Worm (Caenorhabditis elegans) whole organism, L3 larva: ENCODE data around the gene acly-2.

Source experiments
- ceh-28 ChIP-seq: fragments of 150-350 bp; optimal IDR thresholded peaks from 2 replicates; lab custom pipeline; 2014; ENCODE audit warnings: missing biosample characterization, missing genetic modification reagents, missing genetic modification characterization
- ceh-82 ChIP-seq: fragments of 150-350 bp; optimal IDR thresholded peaks from 2 replicates; lab custom pipeline; 2014; ENCODE audit warnings: missing biosample characterization, missing genetic modification characterization
- daf-12 ChIP-seq: fragments of 150-350 bp; optimal IDR thresholded peaks from 2 replicates; lab custom pipeline; 2014; ENCODE audit warnings: missing biosample characterization, missing genetic modification reagents, missing genetic modification characterization
- lin-15B ChIP-seq: fragments of 150-350 bp; optimal IDR thresholded peaks from 2 replicates; lab custom pipeline; 2014; ENCODE audit warnings: missing biosample characterization, missing genetic modification characterization
- lin-39 ChIP-seq: fragments of 150-350 bp; optimal IDR thresholded peaks from 2 replicates; lab custom pipeline; 2018; ENCODE audit warnings: missing biosample characterization, missing genetic modification reagents, missing genetic modification characterization
- mdl-1 ChIP-seq: fragments of 150-350 bp; optimal IDR thresholded peaks from 2 replicates; lab custom pipeline; 2014; ENCODE audit warnings: missing biosample characterization, missing genetic modification characterization
- nfya-1 ChIP-seq: sonication (generic microtip); optimal IDR thresholded peaks from 2 replicates; lab custom pipeline; 2017; ENCODE audit warnings: missing genetic modification characterization, mild to moderate bottlenecking, missing compliant biosample characterization, antibody characterized with exemption, moderate library complexity; ENCODE audit not compliant: insufficient read depth
- pha-4 ChIP-seq: fragments of 150-350 bp; optimal IDR thresholded peaks from 2 replicates; lab custom pipeline; 2014; ENCODE audit warnings: missing biosample characterization, missing genetic modification reagents, missing genetic modification characterization
- unc-39 ChIP-seq: sonication (generic microtip); optimal IDR thresholded peaks from 4 replicates; lab custom pipeline; 2017; ENCODE audit warnings: missing biosample characterization, missing genetic modification characterization
- ztf-11 ChIP-seq: fragments of 150-350 bp; optimal IDR thresholded peaks from 2 replicates; lab custom pipeline; 2014; ENCODE audit warnings: missing biosample characterization, missing genetic modification characterization

- no peak for TF ChIP-seq pha-4
- peak; percentile 35 for TF ChIP-seq lin-39
- no peak for TF ChIP-seq lin-15B (tag; lab: Kevin White, UChicago)
- TF ChIP-seq daf-12 (tag; lab: Kevin White, UChicago) = no peak
- no peak for TF ChIP-seq unc-39 (tag; lab: Kevin White, UChicago)
- TF ChIP-seq ztf-11 (tag; lab: Kevin White, UChicago) = no peak
- TF ChIP-seq mdl-1 (tag; lab: Kevin White, UChicago) = no peak
- no peak for TF ChIP-seq nfya-1
- no peak for TF ChIP-seq ceh-28 (tag; lab: Kevin White, UChicago)
- TF ChIP-seq ceh-82 (tag; lab: Kevin White, UChicago) = no peak
Measured at ce11 chrV:13083751-13084672, 32.3 kb upstream of the acly-2 start.
